Worm (Caenorhabditis elegans) whole organism, early embryonic: ENCODE data around the gene F10G7.12.
A peak's percentile ranks its signal among the peaks of the same experiment; 100 is the strongest.

ENCODE experiments used
- F13C5.2 ChIP-seq: sonication (generic microtip); optimal IDR thresholded peaks from 2 replicates; lab custom pipeline; 2017; ENCODE audit warnings: mild to moderate bottlenecking, missing genetic modification characterization, inconsistent platforms, missing compliant biosample characterization
- ama-1 ChIP-seq: fragments of 150-350 bp; optimal IDR thresholded peaks from 2 replicates; lab custom pipeline; 2014
- ceh-13 ChIP-seq: fragments of 200-800 bp; sonication (Bioruptor generic); optimal IDR thresholded peaks from 2 replicates; lab custom pipeline; 2018; ENCODE audit warnings: mild to moderate bottlenecking, missing genetic modification characterization, missing compliant biosample characterization
- ceh-36 ChIP-seq: sonication (generic microtip); optimal IDR thresholded peaks from 2 replicates; lab custom pipeline; 2016; ENCODE audit warnings: missing genetic modification characterization, inconsistent platforms, missing compliant biosample characterization
- flt-1 ChIP-seq: fragments of 200-800 bp; sonication (Bioruptor generic); IDR thresholded peaks from 2 replicates; pipeline ENCODE4 v1.3.6; 2022; ENCODE audit warnings: missing genetic modification characterization, missing compliant biosample characterization
- hmg-4 ChIP-seq: fragments of 200-800 bp; sonication (Bioruptor generic); optimal IDR thresholded peaks from 2 replicates; lab custom pipeline; 2018; ENCODE audit warnings: mild to moderate bottlenecking, missing genetic modification characterization, missing compliant biosample characterization
- tbx-11 ChIP-seq: fragments of 200-800 bp; sonication (Bioruptor generic); IDR thresholded peaks from 2 replicates; pipeline ENCODE4 v1.3.6; 2022; ENCODE audit warnings: missing genetic modification characterization, missing compliant biosample characterization
- tbx-37 ChIP-seq: fragments of 200-800 bp; sonication (Bioruptor generic); conservative IDR thresholded peaks from 2 replicates; pipeline ENCODE4 v1.3.6; 2022; ENCODE audit warnings: missing genetic modification reagents, missing genetic modification characterization, missing compliant biosample characterization

- TF ChIP-seq F13C5.2 (peak; percentile 49), flt-1 (no peak), hmg-4 (peak; percentile 25), ama-1 (no peak), ceh-36 (tag; lab: Kevin White, UChicago) (no peak), tbx-37 (GFP tag; lab: Robert Waterston, UW) (no peak), tbx-11 (GFP tag; lab: Robert Waterston, UW) (no peak), ceh-13 (GFP tag; lab: Kevin White, UChicago) (no peak)
These were observed 16.9 kb upstream of the F10G7.12 start, which contains the start of the genes clec-140 and hmg-11 for ce11 chrII:4672584-4673110.
